Worm (Caenorhabditis elegans) whole organism, L1 larva: ENCODE data around the gene mlp-1.

ENCODE experiments used
- ets-5 ChIP-seq: fragments of 200-800 bp; sonication (Bioruptor generic); IDR thresholded peaks from 2 replicates; pipeline ENCODE4 v1.3.6; 2022; ENCODE audit warnings: missing genetic modification characterization, missing compliant biosample characterization
- skn-1 ChIP-seq: fragments of 150-350 bp; optimal IDR thresholded peaks from 2 replicates; lab custom pipeline; 2014; ENCODE audit warnings: missing biosample characterization, missing genetic modification characterization

DNA sequence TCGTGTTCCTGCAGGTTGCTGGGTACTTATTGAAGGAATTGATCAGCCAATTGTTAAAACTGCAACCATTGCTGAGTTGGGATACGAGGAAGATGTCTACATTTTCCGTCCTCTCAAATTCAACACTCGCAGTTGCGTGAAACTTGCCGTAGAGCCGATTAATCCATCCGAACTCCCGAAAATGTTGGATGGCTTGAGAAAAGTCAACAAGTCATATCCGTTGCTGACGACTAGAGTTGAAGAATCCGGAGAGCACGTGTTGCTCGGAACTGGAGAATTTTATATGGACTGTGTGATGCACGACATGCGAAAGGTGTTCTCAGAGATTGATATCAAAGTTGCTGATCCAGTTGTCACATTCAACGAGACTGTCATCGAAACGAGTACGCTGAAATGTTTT, 36.5 kb upstream of the mlp-1 start:
- TF ChIP-seq ets-5 (GFP tag; lab: Robert Waterston, UW) (no peak), skn-1 (tag; lab: Kevin White, UChicago) (no peak)
